Fruit fly (Drosophila melanogaster) whole organism, embryonic: ENCODE measurements around the gene meigo.

ENCODE experiments used
- Ada2b ChIP-seq: fragments of 200-800 bp; sonication (Bioruptor generic); IDR thresholded peaks from 2 replicates; pipeline ENCODE4 v1.3.6; 2022; ENCODE audit warnings: missing biosample characterization, missing genetic modification characterization
- C15 ChIP-seq: fragments of 200-800 bp; sonication (Bioruptor generic); IDR thresholded peaks from 3 replicates; pipeline ENCODE4 v1.3.6; 2022; ENCODE audit warnings: missing biosample characterization, missing genetic modification characterization
- CG11093 ChIP-seq: fragments of 200-800 bp; sonication (Bioruptor generic); IDR thresholded peaks from 3 replicates; pipeline ENCODE4 v1.3.6; 2022; ENCODE audit warnings: missing biosample characterization, missing genetic modification characterization
- CG12391 ChIP-seq: fragments of 200-800 bp; sonication (Bioruptor generic); optimal IDR thresholded peaks from 3 replicates; lab custom pipeline; 2018; ENCODE audit warnings: missing biosample characterization, mild to moderate bottlenecking, missing genetic modification characterization, moderate library complexity
- CG12659 ChIP-seq: fragments of 200-800 bp; sonication (Bioruptor generic); optimal IDR thresholded peaks from 3 replicates; lab custom pipeline; 2017; ENCODE audit warnings: mild to moderate bottlenecking, missing biosample characterization, missing genetic modification reagents, missing genetic modification characterization
- CG14710 ChIP-seq: fragments of 200-800 bp; sonication (Bioruptor generic); optimal IDR thresholded peaks from 3 replicates; lab custom pipeline; 2019; ENCODE audit warnings: missing biosample characterization, mild to moderate bottlenecking, missing genetic modification characterization, moderate library complexity
- CG15601 ChIP-seq: fragments of 200-800 bp; sonication (Bioruptor generic); optimal IDR thresholded peaks from 3 replicates; lab custom pipeline; 2019; ENCODE audit warnings: missing biosample characterization, mild to moderate bottlenecking, missing genetic modification characterization, moderate library complexity
- CG16779 ChIP-seq: fragments of 200-800 bp; sonication (Bioruptor generic); IDR thresholded peaks from 2 replicates; pipeline ENCODE4 v1.3.6; 2022; ENCODE audit warnings: missing biosample characterization, missing genetic modification characterization
- CG17829 ChIP-seq: fragments of 200-800 bp; optimal IDR thresholded peaks from 2 replicates; lab custom pipeline; 2019; ENCODE audit warnings: missing biosample characterization, mild to moderate bottlenecking, missing genetic modification characterization, moderate library complexity
- CG18262 ChIP-seq: fragments of 200-800 bp; optimal IDR thresholded peaks from 3 replicates; lab custom pipeline; 2019; ENCODE audit warnings: missing biosample characterization, mild to moderate bottlenecking, missing genetic modification characterization, moderate library complexity
- CG2889 ChIP-seq: fragments of 200-800 bp; sonication (Bioruptor generic); IDR thresholded peaks from 3 replicates; pipeline ENCODE4 v1.3.6; 2022; ENCODE audit warnings: missing biosample characterization, missing genetic modification characterization
- CG31441 ChIP-seq: fragments of 200-800 bp; sonication (Bioruptor generic); IDR thresholded peaks from 2 replicates; pipeline ENCODE4 v1.3.6; 2022; ENCODE audit warnings: missing biosample characterization, missing genetic modification characterization
- CG33213 ChIP-seq: fragments of 200-800 bp; sonication (Bioruptor generic); optimal IDR thresholded peaks from 3 replicates; lab custom pipeline; 2016; ENCODE audit warnings: missing biosample characterization, missing genetic modification characterization
- CG4404 ChIP-seq: fragments of 200-800 bp; sonication (Bioruptor generic); IDR thresholded peaks from 2 replicates; pipeline ENCODE4 v1.3.6; 2022; ENCODE audit warnings: missing biosample characterization, missing genetic modification characterization
- CG6175 ChIP-seq: fragments of 200-800 bp; sonication (Bioruptor generic); IDR thresholded peaks from 3 replicates; pipeline ENCODE4 v1.3.6; 2022; ENCODE audit warnings: missing biosample characterization, missing genetic modification characterization
- CG7271 ChIP-seq: fragments of 200-800 bp; sonication (Bioruptor generic); optimal IDR thresholded peaks from 2 replicates; lab custom pipeline; 2018; ENCODE audit warnings: missing biosample characterization, mild to moderate bottlenecking, missing genetic modification characterization, moderate library complexity
- CG7357 ChIP-seq: fragments of 200-800 bp; sonication (Bioruptor generic); IDR thresholded peaks from 3 replicates; pipeline ENCODE4 v1.3.6; 2022; ENCODE audit warnings: missing biosample characterization, missing genetic modification characterization
- CG7372 ChIP-seq: fragments of 200-800 bp; sonication (Bioruptor generic); IDR thresholded peaks from 2 replicates; pipeline ENCODE4 v1.3.6; 2022; ENCODE audit warnings: missing biosample characterization, missing genetic modification characterization
- CG8281 ChIP-seq: fragments of 200-800 bp; sonication (Bioruptor generic); optimal IDR thresholded peaks from 2 replicates; lab custom pipeline; 2018; ENCODE audit warnings: missing biosample characterization, mild to moderate bottlenecking, missing genetic modification characterization, moderate library complexity
- Dfd ChIP-seq, 2 experiments: fragments of >200 bp; optimal IDR thresholded peaks; 2 replicates each; lab custom pipeline; 2017; ENCODE audit warnings: missing biosample characterization in 2 of 2, missing genetic modification characterization in 2 of 2
- E2f2 ChIP-seq: fragments of 200-800 bp; sonication (Bioruptor generic); IDR thresholded peaks from 2 replicates; pipeline ENCODE4 v1.3.6; 2022; ENCODE audit warnings: missing biosample characterization, missing genetic modification characterization
- Elba2 ChIP-seq: fragments of 200-800 bp; sonication (Bioruptor generic); optimal IDR thresholded peaks from 3 replicates; lab custom pipeline; 2016; ENCODE audit warnings: missing biosample characterization, missing genetic modification characterization
- MBD-R2 ChIP-seq: fragments of 200-800 bp; sonication (Bioruptor generic); IDR thresholded peaks from 2 replicates; pipeline ENCODE4 v1.3.6; 2022; ENCODE audit warnings: missing biosample characterization, missing genetic modification characterization
- MESR4 ChIP-seq: fragments of 200-800 bp; sonication (Bioruptor generic); optimal IDR thresholded peaks from 2 replicates; lab custom pipeline; 2018; ENCODE audit warnings: missing biosample characterization, mild to moderate bottlenecking, missing genetic modification characterization, moderate library complexity
- Meics ChIP-seq: fragments of 200-800 bp; sonication (Bioruptor generic); optimal IDR thresholded peaks from 2 replicates; lab custom pipeline; 2017; ENCODE audit warnings: missing biosample characterization, mild to moderate bottlenecking, missing genetic modification characterization
- Myb ChIP-seq: fragments of 200-800 bp; sonication (Bioruptor generic); optimal IDR thresholded peaks from 2 replicates; lab custom pipeline; 2016; ENCODE audit warnings: missing biosample characterization, missing genetic modification characterization
- NC2α ChIP-seq: fragments of 200-800 bp; sonication (Bioruptor generic); optimal IDR thresholded peaks from 2 replicates; lab custom pipeline; 2016; ENCODE audit warnings: missing biosample characterization, missing genetic modification characterization
- Nf-YB ChIP-seq: fragments of 200-800 bp; sonication (Bioruptor generic); optimal IDR thresholded peaks from 3 replicates; lab custom pipeline; 2019; ENCODE audit warnings: missing biosample characterization, mild to moderate bottlenecking, missing genetic modification characterization, moderate library complexity
- Sry-δ ChIP-seq: fragments of 200-800 bp; sonication (Bioruptor generic); optimal IDR thresholded peaks from 2 replicates; lab custom pipeline; 2016; ENCODE audit warnings: missing biosample characterization, missing genetic modification characterization
- cato ChIP-seq: fragments of 200-800 bp; sonication (Bioruptor generic); optimal IDR thresholded peaks from 2 replicates; lab custom pipeline; 2016; ENCODE audit warnings: missing biosample characterization, missing genetic modification characterization, borderline replicate concordance
- caup ChIP-seq: fragments of 200-800 bp; sonication (Bioruptor generic); optimal IDR thresholded peaks from 3 replicates; lab custom pipeline; 2017; ENCODE audit warnings: missing biosample characterization, mild to moderate bottlenecking, missing genetic modification characterization, moderate library complexity; ENCODE audit not compliant: severe bottlenecking
- crp ChIP-seq, 2 experiments: fragments of 200-800 bp; sonication (Bioruptor generic); optimal IDR thresholded peaks; 2 replicates in 1 of 2; 3 replicates in 1 of 2; lab custom pipeline; 2017; ENCODE audit warnings: missing biosample characterization in 2 of 2, missing genetic modification characterization in 2 of 2, mild to moderate bottlenecking in 1 of 2, moderate library complexity in 1 of 2
- dmrt99B ChIP-seq: fragments of 200-800 bp; sonication (Bioruptor generic); optimal IDR thresholded peaks from 2 replicates; lab custom pipeline; 2018; ENCODE audit warnings: missing biosample characterization, mild to moderate bottlenecking, missing genetic modification characterization, moderate library complexity
- fru ChIP-seq: fragments of >200 bp; optimal IDR thresholded peaks from 2 replicates; lab custom pipeline; 2017
- hkb ChIP-seq, 2 experiments: fragments of 200-800 bp in 1 of 2; fragments of >200 bp in 1 of 2; sonication (Bioruptor generic) in 1 of 2; IDR thresholded peaks in 1 of 2; optimal IDR thresholded peaks in 1 of 2; 2 replicates each; pipeline versions ENCODE4 v1.3.6 to Lab custom; 2017 to 2022; ENCODE audit warnings: missing biosample characterization in 1 of 2, missing genetic modification characterization in 1 of 2
- lbe ChIP-seq: fragments of 200-800 bp; sonication (Bioruptor generic); optimal IDR thresholded peaks from 2 replicates; lab custom pipeline; 2016; ENCODE audit warnings: missing biosample characterization, mild to moderate bottlenecking, missing genetic modification characterization
- psq ChIP-seq: fragments of 200-800 bp; sonication (Bioruptor generic); optimal IDR thresholded peaks from 2 replicates; lab custom pipeline; 2017; ENCODE audit warnings: missing biosample characterization, missing genetic modification characterization
- sisA ChIP-seq: fragments of 200-800 bp; sonication (Bioruptor generic); IDR thresholded peaks from 2 replicates; pipeline ENCODE4 v1.3.6; 2022; ENCODE audit warnings: missing biosample characterization, missing genetic modification characterization
- sob ChIP-seq: fragments of 200-800 bp; sonication (Bioruptor generic); IDR thresholded peaks from 2 replicates; pipeline ENCODE4 v1.3.6; 2022; ENCODE audit warnings: missing biosample characterization, missing genetic modification characterization
- toy ChIP-seq: fragments of 200-800 bp; sonication (Bioruptor generic); IDR thresholded peaks from 2 replicates; pipeline ENCODE4 v1.3.6; 2022; ENCODE audit warnings: missing biosample characterization, missing genetic modification characterization
- unc-4 ChIP-seq: fragments of 200-800 bp; sonication (Bioruptor generic); IDR thresholded peaks from 2 replicates; pipeline ENCODE4 v1.3.6; 2022; ENCODE audit warnings: missing biosample characterization, missing genetic modification characterization; ENCODE audit not compliant: partially characterized antibody

meigo gene

DNA sequence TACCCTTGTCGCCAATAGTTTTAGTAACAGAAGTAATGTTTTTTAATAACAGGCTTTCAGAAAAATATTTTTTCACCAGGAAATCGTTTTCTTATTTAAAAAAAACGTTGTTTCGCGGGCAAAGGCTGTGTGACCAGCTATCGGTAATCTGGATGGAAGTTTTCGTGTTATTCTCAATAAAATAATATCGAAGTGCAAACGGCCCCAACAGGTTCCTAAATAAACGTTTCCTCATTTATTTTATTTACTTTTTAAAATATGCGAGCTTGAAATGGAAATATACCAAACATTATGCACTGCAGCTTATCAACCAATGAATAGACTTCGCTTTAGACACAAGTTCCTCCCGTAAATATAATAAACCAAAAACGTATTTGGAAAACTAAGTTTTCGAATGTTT is 8.0 kb upstream of the meigo start, which contains the start of gene Ice2 (continued):
- TF ChIP-seq caup (GFP tag; lab: Kevin White, UChicago) (no peak), Myb (GFP tag; lab: Kevin White, UChicago) (peak; percentile 96), psq (GFP tag; lab: Kevin White, UChicago) (no peak), fru (lab: Kevin White, UChicago) (no peak), CG33213 (no peak), CG4404 (GFP tag; lab: Robert Waterston, UW) (no peak), CG18262 (tag; lab: Kevin White, UChicago) (no peak), CG12659 (GFP tag; lab: Kevin White, UChicago) (peak; percentile 29), hkb (optimal IDR thresholded peaks at IDR 0.05; lab: Kevin White, UChicago) (no peak), hkb (GFP tag; IDR thresholded peaks at IDR 0.05; lab: Robert Waterston, UW) (0 out of 2 replicates have a peak, but pooled peaks have one; percentile 21), Meics (GFP tag; lab: Kevin White, UChicago) (no peak), unc-4 (GFP tag; lab: Robert Waterston, UW) (peak; percentile 53; the same call in 1 of the 2 replicates), CG2889 (GFP tag; lab: Robert Waterston, UW) (no peak), C15 (GFP tag; lab: Robert Waterston, UW) (no peak), CG15601 (tag; lab: Kevin White, UChicago) (peak; percentile 42), CG17829 (tag; lab: Kevin White, UChicago) (peak; percentile 45), Sry-δ (GFP tag; lab: Kevin White, UChicago) (peak; percentile 49), CG7372 (GFP tag; lab: Robert Waterston, UW) (no peak), CG12391 (peak; percentile 9), CG6175 (GFP tag; lab: Robert Waterston, UW) (no peak), dmrt99B (tag; lab: Kevin White, UChicago) (no peak), E2f2 (GFP tag; lab: Robert Waterston, UW) (peak; percentile 96), toy (no peak), CG8281 (tag; lab: Kevin White, UChicago) (no peak), CG7357 (GFP tag; lab: Robert Waterston, UW) (no peak), Dfd (GFP tag; optimal IDR thresholded peaks at IDR 0.05; lab: Kevin White, UChicago) (no peak), lbe (peak; percentile 37), CG16779 (no peak), sisA (GFP tag; lab: Robert Waterston, UW) (no peak), sob (GFP tag; lab: Robert Waterston, UW) (peak; percentile 38), Ada2b (no peak), NC2α (no peak), cato (GFP tag; lab: Kevin White, UChicago) (no peak), CG11093 (GFP tag; lab: Robert Waterston, UW) (no peak), CG14710 (tag; lab: Kevin White, UChicago) (peak; percentile 52), CG7271 (tag; lab: Kevin White, UChicago) (no peak)

DNA sequence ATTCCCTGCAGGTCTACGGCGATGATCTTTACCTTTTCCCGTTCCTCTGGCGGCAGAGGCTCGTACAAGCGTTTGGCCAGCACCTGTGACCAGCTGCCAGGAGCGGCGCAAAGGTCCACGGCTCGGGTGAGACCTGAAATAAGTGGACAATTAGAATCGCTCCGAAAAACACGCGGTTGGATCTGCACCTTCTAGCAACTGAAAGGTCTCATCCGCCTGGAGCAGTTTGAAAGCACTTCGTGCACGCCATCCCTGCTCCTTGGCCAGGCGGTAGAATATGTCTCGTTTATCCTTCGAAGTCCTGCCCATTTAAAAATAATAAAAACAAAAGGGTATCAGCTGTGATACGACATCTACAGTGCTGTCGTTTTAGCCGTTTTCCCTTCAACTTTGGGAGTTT is 4.6 kb upstream of the meigo start, which contains the start of gene Trm7-34:
Gene Trm7-34 (minus strand): TSS at position 365 of the 400 bp plus-strand sequence.
- no peak for TF ChIP-seq CG16779
- TF ChIP-seq Nf-YB (GFP tag; lab: Kevin White, UChicago) = no peak
- peak; percentile 62 for TF ChIP-seq MESR4
- TF ChIP-seq crp (GFP tag; optimal IDR thresholded peaks at IDR 0.05; lab: Kevin White, UChicago) = peak in 1 of 2 experiments; percentile 77
- TF ChIP-seq Elba2 (GFP tag; lab: Kevin White, UChicago) = peak; percentile 65
- peak; percentile 69; the same call in 1 of the 2 replicates for TF ChIP-seq MBD-R2 (GFP tag; lab: Robert Waterston, UW)
- no peak for TF ChIP-seq CG31441 (GFP tag; lab: Robert Waterston, UW)
